Fruit fly (Drosophila melanogaster): ENCODE results near the gene mEFG1.

DNA sequence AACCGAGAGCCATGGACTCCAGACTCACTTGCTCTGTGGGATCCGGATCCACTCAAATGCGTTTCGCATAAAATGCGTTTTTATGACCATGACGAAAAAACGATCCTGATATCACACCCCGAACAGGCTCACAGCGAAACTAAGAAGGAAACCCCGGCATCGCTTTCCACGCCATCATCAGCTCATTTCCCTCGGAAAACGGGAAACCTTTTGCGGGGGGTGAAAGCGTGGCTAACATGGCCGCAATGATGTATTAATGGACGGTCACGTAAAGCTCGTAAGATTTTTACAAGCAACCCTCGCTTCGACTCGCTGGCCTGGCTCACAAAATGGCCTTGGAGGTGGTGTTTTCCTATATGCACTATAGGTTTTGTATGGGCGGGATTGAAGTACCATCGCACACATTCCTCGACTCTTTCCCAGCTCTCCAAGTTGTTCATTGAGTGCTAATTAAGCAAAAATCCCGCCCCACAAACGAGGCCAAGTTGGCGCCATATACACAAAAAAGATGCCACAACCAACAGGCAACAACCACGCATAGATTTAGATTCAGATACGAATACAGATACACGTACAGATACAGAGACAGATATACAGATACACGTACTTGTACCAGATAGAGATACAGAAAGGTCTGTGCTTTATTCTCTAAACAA is 42.1 kb upstream of the mEFG1 start:
- TF ChIP-seq pan (optimal IDR thresholded peaks at IDR 0.05) (no peak), OdsH (GFP tag; optimal IDR thresholded peaks at IDR 0.05) (no peak)

All from whole organism, wandering third instar larva.